Fruit fly (Drosophila melanogaster) whole organism, wandering third instar larva: ENCODE measurements around the gene CCKLR-17D3.

ENCODE experiments used
- CG32264 ChIP-seq: fragments of 200-800 bp; sonication (Bioruptor generic); optimal IDR thresholded peaks from 2 replicates; lab custom pipeline; 2016; ENCODE audit warnings: missing biosample characterization, missing genetic modification characterization
- CG9705 ChIP-seq: fragments of 200-800 bp; sonication (Bioruptor generic); optimal IDR thresholded peaks from 2 replicates; lab custom pipeline; 2018; ENCODE audit warnings: missing biosample characterization, mild to moderate bottlenecking, missing genetic modification characterization
- CrebA ChIP-seq: fragments of 200-800 bp; sonication (Bioruptor generic); optimal IDR thresholded peaks from 2 replicates; lab custom pipeline; 2016; ENCODE audit warnings: missing biosample characterization, mild to moderate bottlenecking, missing genetic modification characterization, borderline replicate concordance
- Dif ChIP-seq: fragments of 200-275, 200-300 bp; sonication (Bioruptor generic); optimal IDR thresholded peaks from 2 replicates; lab custom pipeline; 2018; ENCODE audit warnings: missing biosample characterization, missing genetic modification characterization; ENCODE audit not compliant: partially characterized antibody
- Hr78 ChIP-seq: fragments of >200 bp; optimal IDR thresholded peaks from 2 replicates; lab custom pipeline; 2017; ENCODE audit warnings: missing biosample characterization, missing genetic modification characterization
- Hr83 ChIP-seq: fragments of 200-300 bp; sonication (Bioruptor generic); optimal IDR thresholded peaks from 2 replicates; lab custom pipeline; 2016; ENCODE audit warnings: missing biosample characterization, mild to moderate bottlenecking, missing genetic modification characterization, moderate library complexity; ENCODE audit not compliant: poor library complexity, severe bottlenecking
- Jra ChIP-seq: sonication (Bioruptor generic); optimal IDR thresholded peaks from 2 replicates; lab custom pipeline; 2016; ENCODE audit warnings: missing biosample characterization, missing genetic modification characterization
- Mio ChIP-seq: sonication (Bioruptor generic); optimal IDR thresholded peaks from 2 replicates; lab custom pipeline; 2016; ENCODE audit warnings: missing biosample characterization, missing genetic modification characterization
- Myc ChIP-seq: fragments of >200 bp; optimal IDR thresholded peaks from 2 replicates; lab custom pipeline; 2017
- Rel ChIP-seq, 2 experiments: fragments of 200-800 bp; sonication (Bioruptor generic) in 1 of 2; optimal IDR thresholded peaks; 2 replicates in 1 of 2; 3 replicates in 1 of 2; lab custom pipeline; 2016 to 2019; ENCODE audit warnings: mild to moderate bottlenecking in 2 of 2, missing biosample characterization in 2 of 2, missing genetic modification characterization in 2 of 2, moderate library complexity in 1 of 2
- Sp1 ChIP-seq: fragments of 200-800 bp; sonication (Bioruptor generic); optimal IDR thresholded peaks from 3 replicates; lab custom pipeline; 2019; ENCODE audit warnings: missing biosample characterization, mild to moderate bottlenecking, missing genetic modification characterization, moderate library complexity
- brk ChIP-seq: fragments of 200-800 bp; sonication (Bioruptor generic); optimal IDR thresholded peaks from 2 replicates; lab custom pipeline; 2016; ENCODE audit warnings: missing biosample characterization, mild to moderate bottlenecking, missing genetic modification characterization
- dl ChIP-seq, 2 experiments: fragments of 175-275, 200-275 bp in 1 of 2; fragments of 200-275 bp in 1 of 2; sonication (Bioruptor generic); optimal IDR thresholded peaks; lab custom pipeline; 2018; ENCODE audit warnings: mild to moderate bottlenecking in 2 of 2, missing biosample characterization in 2 of 2, missing genetic modification characterization in 2 of 2, moderate library complexity in 2 of 2; ENCODE audit not compliant: partially characterized antibody in 2 of 2, insufficient read depth in 1 of 2
- dmrt93B ChIP-seq: fragments of 200-800 bp; sonication (Bioruptor generic); optimal IDR thresholded peaks from 2 replicates; lab custom pipeline; 2018; ENCODE audit warnings: missing biosample characterization, mild to moderate bottlenecking, missing genetic modification characterization
- dsf ChIP-seq: sonication (Bioruptor generic); optimal IDR thresholded peaks from 2 replicates; lab custom pipeline; 2016; ENCODE audit warnings: missing biosample characterization, missing genetic modification characterization, borderline replicate concordance
- ey ChIP-seq: fragments of 200-800 bp; sonication (Bioruptor generic); optimal IDR thresholded peaks from 2 replicates; lab custom pipeline; 2016; ENCODE audit warnings: missing biosample characterization, missing genetic modification characterization
- foxo ChIP-seq, 2 experiments: fragments of 200-800 bp; sonication (Bioruptor generic); optimal IDR thresholded peaks; 2 replicates in 1 of 2; 3 replicates in 1 of 2; lab custom pipeline; 2016 to 2017; ENCODE audit warnings: missing biosample characterization in 2 of 2, missing genetic modification characterization in 2 of 2
- fru ChIP-seq: fragments of 200-800 bp; sonication (Bioruptor generic); optimal IDR thresholded peaks from 3 replicates; lab custom pipeline; 2016; ENCODE audit warnings: missing biosample characterization, mild to moderate bottlenecking, missing genetic modification characterization
- jim ChIP-seq: fragments of 175-275, 200-325 bp; sonication (Bioruptor generic); optimal IDR thresholded peaks from 2 replicates; lab custom pipeline; 2016; ENCODE audit warnings: missing biosample characterization, mild to moderate bottlenecking, missing genetic modification characterization
- lola ChIP-seq: fragments of >200 bp; optimal IDR thresholded peaks from 2 replicates; lab custom pipeline; 2017; ENCODE audit warnings: missing biosample characterization, missing genetic modification characterization
- psq ChIP-seq: fragments of 200-800 bp; sonication (Bioruptor generic); optimal IDR thresholded peaks from 3 replicates; lab custom pipeline; 2017; ENCODE audit warnings: missing biosample characterization, mild to moderate bottlenecking, missing genetic modification characterization, moderate library complexity
- rgr ChIP-seq: fragments of 200-800 bp; sonication (Bioruptor generic); optimal IDR thresholded peaks from 3 replicates; lab custom pipeline; 2016; ENCODE audit warnings: missing biosample characterization, mild to moderate bottlenecking, missing genetic modification characterization
- sage ChIP-seq: fragments of 200-800 bp; sonication (Bioruptor generic); optimal IDR thresholded peaks from 2 replicates; lab custom pipeline; 2016; ENCODE audit warnings: missing biosample characterization, mild to moderate bottlenecking, missing genetic modification characterization
- sv ChIP-seq: fragments of 200-800 bp; sonication (Bioruptor generic); optimal IDR thresholded peaks from 3 replicates; lab custom pipeline; 2016; ENCODE audit warnings: missing biosample characterization, missing genetic modification characterization
- tai ChIP-seq: sonication (Bioruptor generic); optimal IDR thresholded peaks from 2 replicates; lab custom pipeline; 2016; ENCODE audit warnings: missing biosample characterization, missing genetic modification characterization
- usp ChIP-seq: fragments of >200 bp; optimal IDR thresholded peaks from 2 replicates; lab custom pipeline; 2017; ENCODE audit warnings: missing biosample characterization, missing genetic modification characterization
- woc ChIP-seq: sonication (Bioruptor generic); optimal IDR thresholded peaks from 2 replicates; lab custom pipeline; 2016; ENCODE audit warnings: missing biosample characterization, mild to moderate bottlenecking, missing genetic modification characterization

The CCKLR-17D3 gene

dm6 chrX:18801293-18801692 is 27.5 kb upstream of the CCKLR-17D3 start:
- TF ChIP-seq ey (GFP tag; lab: Kevin White, UChicago): no peak

- TF ChIP-seq dsf (GFP tag; lab: Kevin White, UChicago) (no peak), rgr (GFP tag; lab: Kevin White, UChicago) (no peak), sv (GFP tag; lab: Kevin White, UChicago) (no peak), Rel (GFP tag; optimal IDR thresholded peaks at IDR 0.05; lab: Kevin White, UChicago) (no peak), Rel (tag; optimal IDR thresholded peaks at IDR 0.05; lab: Kevin White, UChicago) (no peak), psq (GFP tag; lab: Kevin White, UChicago) (no peak), sage (GFP tag; lab: Kevin White, UChicago) (no peak), lola (GFP tag; lab: Kevin White, UChicago) (no peak), Mio (GFP tag; lab: Kevin White, UChicago) (no peak), CrebA (GFP tag; lab: Kevin White, UChicago) (no peak), dmrt93B (GFP tag; lab: Kevin White, UChicago) (no peak), CG32264 (GFP tag; lab: Kevin White, UChicago) (no peak), Hr83 (GFP tag; lab: Kevin White, UChicago) (no peak)
These were observed 26.3 kb upstream of the CCKLR-17D3 start for dm6 chrX:18800167-18800566.

dm6 chrX:18799307-18799855 is 25.6 kb upstream of the CCKLR-17D3 start:
- TF ChIP-seq Dif (no peak), jim (no peak), CG9705 (GFP tag; lab: Kevin White, UChicago) (no peak), CG32264 (GFP tag; lab: Kevin White, UChicago) (no peak)

dm6 chrX:18797567-18797966 is 23.7 kb upstream of the CCKLR-17D3 start, which contains the start of gene bnb:
bnb (minus strand) TSS chrX:18797687.
- no peak for TF ChIP-seq Jra (GFP tag; lab: Kevin White, UChicago)
- no peak for TF ChIP-seq rgr (GFP tag; lab: Kevin White, UChicago)

- TF ChIP-seq tai (no peak), usp (GFP tag; lab: Kevin White, UChicago) (no peak), Dif (no peak), psq (GFP tag; lab: Kevin White, UChicago) (no peak), sv (GFP tag; lab: Kevin White, UChicago) (no peak), dl (GFP tag; optimal IDR thresholded peaks at IDR 0.05; lab: Kevin White, UChicago; ENCODE audit: insufficient read depth in 1 of 2, partially characterized antibody in 2 of 2) (no peak), jim (no peak), woc (GFP tag; lab: Kevin White, UChicago) (no peak), brk (GFP tag; lab: Kevin White, UChicago) (no peak), CrebA (GFP tag; lab: Kevin White, UChicago) (no peak), foxo (GFP tag; optimal IDR thresholded peaks at IDR 0.05; lab: Kevin White, UChicago) (no peak), fru (GFP tag; lab: Kevin White, UChicago) (no peak), rgr (GFP tag; lab: Kevin White, UChicago) (no peak), Sp1 (no peak), dsf (GFP tag; lab: Kevin White, UChicago) (no peak), Hr78 (GFP tag; lab: Kevin White, UChicago) (no peak), Myc (lab: Kevin White, UChicago) (no peak), Hr83 (GFP tag; lab: Kevin White, UChicago) (no peak), dmrt93B (GFP tag; lab: Kevin White, UChicago) (no peak), Rel (GFP tag; optimal IDR thresholded peaks at IDR 0.05; lab: Kevin White, UChicago) (no peak), Rel (tag; optimal IDR thresholded peaks at IDR 0.05; lab: Kevin White, UChicago) (no peak)
These were observed 17.5 kb upstream of the CCKLR-17D3 start, which contains the start of gene Atg101 for dm6 chrX:18791368-18791767. Atg101 (plus strand) TSS chrX:18791668.
